Worm (Caenorhabditis elegans) whole organism, L2 larva: ENCODE results near the gene flp-21.

Experiments used
- C34F6.9 ChIP-seq: fragments of 150-350 bp; optimal IDR thresholded peaks from 2 replicates; lab custom pipeline; 2014; ENCODE audit warnings: missing biosample characterization, missing genetic modification characterization
- F13H6.1 ChIP-seq: sonication (generic microtip); optimal IDR thresholded peaks from 2 replicates; lab custom pipeline; 2016; ENCODE audit warnings: missing genetic modification characterization, missing compliant biosample characterization
- R02D3.7 ChIP-seq: fragments of 150-350 bp; optimal IDR thresholded peaks from 2 replicates; lab custom pipeline; 2014; ENCODE audit warnings: missing biosample characterization, missing genetic modification characterization
- Y55F3AM.14 ChIP-seq: fragments of 200-800 bp; sonication (Bioruptor generic); optimal IDR thresholded peaks from 2 replicates; lab custom pipeline; 2018; ENCODE audit warnings: mild to moderate bottlenecking, missing genetic modification characterization, missing compliant biosample characterization
- ZK546.5 ChIP-seq: sonication (generic microtip); optimal IDR thresholded peaks from 2 replicates; lab custom pipeline; 2017; ENCODE audit warnings: missing biosample characterization, missing genetic modification characterization
- alr-1 ChIP-seq: fragments of 150-350 bp; optimal IDR thresholded peaks from 2 replicates; lab custom pipeline; 2014; ENCODE audit warnings: missing biosample characterization, missing genetic modification characterization
- aly-2 ChIP-seq: fragments of 150-350 bp; optimal IDR thresholded peaks from 2 replicates; lab custom pipeline; 2014; ENCODE audit warnings: missing biosample characterization, missing genetic modification characterization
- ama-1 ChIP-seq: fragments of 150-350 bp; optimal IDR thresholded peaks from 2 replicates; lab custom pipeline; 2018; ENCODE audit warnings: inconsistent platforms
- blmp-1 ChIP-seq: sonication (generic microtip); optimal IDR thresholded peaks from 2 replicates; lab custom pipeline; 2017; ENCODE audit warnings: missing genetic modification characterization, mild to moderate bottlenecking, missing compliant biosample characterization, antibody characterized with exemption, moderate library complexity; ENCODE audit not compliant: insufficient read depth
- ceh-16 ChIP-seq: fragments of 150-350 bp; optimal IDR thresholded peaks from 2 replicates; lab custom pipeline; 2014; ENCODE audit warnings: missing biosample characterization, missing genetic modification characterization
- ceh-82 ChIP-seq: fragments of 150-350 bp; optimal IDR thresholded peaks from 2 replicates; lab custom pipeline; 2014; ENCODE audit warnings: missing biosample characterization, missing genetic modification characterization
- crh-2 ChIP-seq: sonication (generic microtip); optimal IDR thresholded peaks from 2 replicates; lab custom pipeline; 2017; ENCODE audit warnings: missing biosample characterization, missing genetic modification characterization
- dmd-4 ChIP-seq: sonication (generic microtip); optimal IDR thresholded peaks from 2 replicates; lab custom pipeline; 2017; ENCODE audit warnings: missing biosample characterization, missing genetic modification characterization
- egl-27 ChIP-seq: sonication (generic microtip); optimal IDR thresholded peaks from 3 replicates; lab custom pipeline; 2017; ENCODE audit warnings: missing biosample characterization, missing genetic modification reagents, missing genetic modification characterization
- elt-1 ChIP-seq: fragments of 150-350 bp; optimal IDR thresholded peaks from 2 replicates; lab custom pipeline; 2014; ENCODE audit warnings: missing biosample characterization, missing genetic modification characterization
- elt-3 ChIP-seq: sonication (generic microtip); optimal IDR thresholded peaks from 2 replicates; lab custom pipeline; 2017; ENCODE audit warnings: missing biosample characterization, missing genetic modification characterization
- fos-1 ChIP-seq: fragments of 150-350 bp; optimal IDR thresholded peaks from 2 replicates; lab custom pipeline; 2014; ENCODE audit warnings: missing biosample characterization, missing genetic modification characterization
- gmeb-1 ChIP-seq: fragments of 150-350 bp; optimal IDR thresholded peaks from 2 replicates; lab custom pipeline; 2014; ENCODE audit warnings: missing biosample characterization, missing genetic modification characterization
- lin-11 ChIP-seq: fragments of 150-350 bp; sonication (generic microtip); optimal IDR thresholded peaks from 2 replicates; lab custom pipeline; 2014; ENCODE audit warnings: missing biosample characterization, missing genetic modification characterization, inconsistent platforms, mixed read lengths
- lin-13 ChIP-seq: fragments of 150-350 bp; optimal IDR thresholded peaks from 2 replicates; lab custom pipeline; 2014; ENCODE audit warnings: missing biosample characterization, missing genetic modification reagents, missing genetic modification characterization
- lin-39 ChIP-seq: fragments of 150-350 bp; optimal IDR thresholded peaks from 2 replicates; lab custom pipeline; 2014; ENCODE audit warnings: missing biosample characterization, missing genetic modification reagents, missing genetic modification characterization
- lsy-2 ChIP-seq, 2 experiments: fragments of 150-350 bp in 1 of 2; sonication (generic microtip) in 1 of 2; optimal IDR thresholded peaks; 2 replicates each; lab custom pipeline; 2014 to 2017; ENCODE audit warnings: missing biosample characterization in 2 of 2, missing genetic modification characterization in 2 of 2
- mab-5 ChIP-seq: fragments of 150-350 bp; optimal IDR thresholded peaks from 2 replicates; lab custom pipeline; 2014; ENCODE audit warnings: missing biosample characterization, missing genetic modification characterization
- mbf-1 ChIP-seq: sonication (generic microtip); optimal IDR thresholded peaks from 2 replicates; lab custom pipeline; 2017; ENCODE audit warnings: missing biosample characterization, missing genetic modification characterization
- mdl-1 ChIP-seq, 2 experiments: fragments of 150-350 bp in 1 of 2; sonication (generic microtip) in 1 of 2; optimal IDR thresholded peaks; 2 replicates each; lab custom pipeline; 2017; ENCODE audit warnings: missing biosample characterization in 2 of 2, missing genetic modification characterization in 2 of 2
- nhr-10 ChIP-seq: sonication (generic microtip); optimal IDR thresholded peaks from 2 replicates; lab custom pipeline; 2017; ENCODE audit warnings: missing biosample characterization, missing genetic modification characterization
- nhr-11 ChIP-seq: fragments of 150-350 bp; optimal IDR thresholded peaks from 2 replicates; lab custom pipeline; 2014; ENCODE audit warnings: missing biosample characterization, missing genetic modification characterization
- nhr-12 ChIP-seq: fragments of 150-350 bp; optimal IDR thresholded peaks from 2 replicates; lab custom pipeline; 2014; ENCODE audit warnings: missing biosample characterization, missing genetic modification characterization
- nhr-129 ChIP-seq: fragments of 150-350 bp; optimal IDR thresholded peaks from 2 replicates; lab custom pipeline; 2014; ENCODE audit warnings: missing biosample characterization, missing genetic modification characterization
- nhr-21 ChIP-seq: fragments of 150-350 bp; optimal IDR thresholded peaks from 2 replicates; lab custom pipeline; 2014; ENCODE audit warnings: missing biosample characterization, missing genetic modification characterization
- nhr-23 ChIP-seq: fragments of 150-350 bp; optimal IDR thresholded peaks from 2 replicates; lab custom pipeline; 2014; ENCODE audit warnings: missing biosample characterization, missing genetic modification reagents, missing genetic modification characterization
- nhr-237 ChIP-seq: fragments of 150-350 bp; optimal IDR thresholded peaks from 2 replicates; lab custom pipeline; 2014; ENCODE audit warnings: missing biosample characterization, missing genetic modification characterization
- nhr-25 ChIP-seq: fragments of 150-350 bp; sonication (generic microtip); optimal IDR thresholded peaks from 3 replicates; lab custom pipeline; 2014; ENCODE audit warnings: missing biosample characterization, missing genetic modification characterization
- nhr-6 ChIP-seq: fragments of 150-350 bp; optimal IDR thresholded peaks from 2 replicates; lab custom pipeline; 2014; ENCODE audit warnings: missing biosample characterization, missing genetic modification characterization
- nhr-77 ChIP-seq: fragments of 150-350 bp; optimal IDR thresholded peaks from 2 replicates; lab custom pipeline; 2014; ENCODE audit warnings: missing biosample characterization, missing genetic modification characterization
- peb-1 ChIP-seq: fragments of 150-350 bp; optimal IDR thresholded peaks from 2 replicates; lab custom pipeline; 2014; ENCODE audit warnings: missing biosample characterization, missing genetic modification characterization
- sem-4 ChIP-seq: fragments of 150-350 bp; optimal IDR thresholded peaks from 2 replicates; lab custom pipeline; 2014; ENCODE audit warnings: missing biosample characterization, missing genetic modification reagents, missing genetic modification characterization
- skn-1 ChIP-seq: sonication (generic microtip); optimal IDR thresholded peaks from 2 replicates; lab custom pipeline; 2017; ENCODE audit warnings: missing biosample characterization, missing genetic modification characterization
- sma-3 ChIP-seq: sonication (generic microtip); optimal IDR thresholded peaks from 2 replicates; lab custom pipeline; 2016; ENCODE audit warnings: missing genetic modification reagents, missing genetic modification characterization, missing compliant biosample characterization
- sma-9 ChIP-seq, 2 experiments: fragments of 150-350 bp in 1 of 2; sonication (generic microtip) in 1 of 2; optimal IDR thresholded peaks; 2 replicates each; lab custom pipeline; 2014 to 2016; ENCODE audit warnings: missing genetic modification characterization in 2 of 2, mild to moderate bottlenecking in 1 of 2, missing biosample characterization in 1 of 2, missing compliant biosample characterization in 1 of 2, missing genetic modification reagents in 1 of 2, moderate library complexity in 1 of 2
- snpc-4 ChIP-seq: fragments of 150-350 bp; optimal IDR thresholded peaks from 2 replicates; lab custom pipeline; 2014; ENCODE audit warnings: missing biosample characterization, missing genetic modification characterization
- unc-39 ChIP-seq: fragments of 150-350 bp; optimal IDR thresholded peaks from 2 replicates; lab custom pipeline; 2014; ENCODE audit warnings: missing biosample characterization, missing genetic modification characterization
- unc-55 ChIP-seq: fragments of 150-350 bp; sonication (generic microtip); optimal IDR thresholded peaks from 3 replicates; lab custom pipeline; 2014; ENCODE audit warnings: missing biosample characterization, missing genetic modification reagents, missing genetic modification characterization
- unc-62 ChIP-seq: fragments of 150-350 bp; optimal IDR thresholded peaks from 2 replicates; lab custom pipeline; 2014; ENCODE audit warnings: missing biosample characterization, missing genetic modification reagents, missing genetic modification characterization
- zag-1 ChIP-seq: fragments of 150-350 bp; optimal IDR thresholded peaks from 2 replicates; lab custom pipeline; 2014; ENCODE audit warnings: missing biosample characterization, missing genetic modification characterization
- ztf-1 ChIP-seq: fragments of 200-800 bp; sonication (Bioruptor generic); conservative IDR thresholded peaks from 2 replicates; pipeline ENCODE4 v1.3.6; 2022; ENCODE audit warnings: missing genetic modification characterization, missing compliant biosample characterization
- ztf-11 ChIP-seq: sonication (generic microtip); optimal IDR thresholded peaks from 2 replicates; lab custom pipeline; 2017; ENCODE audit warnings: missing biosample characterization, missing genetic modification characterization
- ztf-4 ChIP-seq: fragments of 150-350 bp; optimal IDR thresholded peaks from 2 replicates; lab custom pipeline; 2014; ENCODE audit warnings: missing biosample characterization, missing genetic modification characterization

The flp-21 gene

DNA sequence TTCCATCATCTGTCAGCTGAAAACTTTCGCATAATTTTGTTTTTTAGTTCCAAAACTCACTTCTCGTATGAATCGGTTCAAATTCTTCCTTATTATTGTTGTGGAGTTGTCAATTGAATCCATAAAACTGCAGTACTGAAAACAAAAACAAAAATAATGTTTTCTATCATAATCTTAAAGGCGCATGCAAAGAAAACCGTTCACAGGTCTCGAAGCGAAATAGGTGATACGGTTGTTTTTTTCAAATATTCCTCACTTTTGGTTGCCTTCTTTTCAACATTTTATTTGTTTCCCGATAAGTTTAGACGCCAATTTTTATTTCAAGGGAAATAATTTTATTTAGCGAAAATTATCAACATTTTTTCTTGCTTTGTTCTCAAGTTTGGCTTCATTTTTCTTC, 10.4 kb downstream of the flp-21 start:
- TF ChIP-seq unc-39 (tag; lab: Kevin White, UChicago) (no peak), R02D3.7 (tag; lab: Kevin White, UChicago) (no peak), nhr-12 (no peak), crh-2 (tag; lab: Kevin White, UChicago) (no peak), nhr-10 (tag; lab: Kevin White, UChicago) (no peak), mdl-1 (tag; optimal IDR thresholded peaks at IDR 0.05; lab: Kevin White, UChicago) (no peak), ztf-11 (no peak)

DNA sequence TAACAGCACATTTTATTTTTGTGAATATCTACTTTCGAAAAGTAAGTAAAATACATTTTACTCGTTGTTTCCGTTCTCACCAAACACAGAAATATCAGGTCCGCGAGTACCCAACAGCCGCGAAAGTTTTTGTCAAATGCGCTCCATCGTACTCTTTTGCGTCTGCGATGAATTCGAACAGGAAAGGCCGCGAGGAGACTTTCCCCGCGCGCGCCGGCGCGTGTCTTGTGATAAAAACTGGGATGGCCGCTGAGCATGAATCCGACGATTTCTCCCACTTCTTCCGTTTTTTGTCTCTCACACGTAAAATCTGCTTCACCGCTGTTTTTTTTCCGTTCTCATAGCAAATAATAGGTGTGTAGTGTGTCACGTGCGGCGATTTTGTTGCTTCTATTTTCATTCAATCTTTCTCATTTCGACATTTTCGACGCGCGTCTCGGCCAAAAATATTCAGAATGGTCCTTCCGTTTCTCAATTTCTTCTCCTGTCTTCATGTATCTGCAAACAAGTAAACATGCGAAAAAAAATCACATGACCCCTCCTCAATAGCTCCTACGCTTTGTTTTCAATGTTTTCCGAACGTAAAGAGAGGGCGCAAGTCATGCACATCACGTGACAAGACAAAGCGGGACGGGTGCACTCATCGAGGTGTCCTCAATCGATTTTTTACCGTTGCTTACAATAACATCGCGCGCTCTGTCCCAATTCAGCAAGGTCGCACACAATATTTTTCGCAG, 11.1 kb downstream of the flp-21 start, which contains the start of gene uvs-1:
Gene uvs-1 (minus strand): TSS at position 145 of the 737 bp plus-strand sequence.
- TF ChIP-seq ztf-4 (tag; lab: Kevin White, UChicago), result no peak
- no peak for TF ChIP-seq nhr-77 (tag; lab: Kevin White, UChicago)
- no peak for TF ChIP-seq sem-4 (tag; lab: Kevin White, UChicago)
- no peak for TF ChIP-seq elt-1 (tag; lab: Kevin White, UChicago)
- TF ChIP-seq nhr-129 (tag; lab: Kevin White, UChicago), result peak; percentile 73
- no peak for TF ChIP-seq lin-13 (GFP tag; lab: Kevin White, UChicago)
- no peak for TF ChIP-seq R02D3.7 (tag; lab: Kevin White, UChicago)
- TF ChIP-seq nhr-237, result no peak
- no peak for TF ChIP-seq blmp-1
- no peak for TF ChIP-seq Y55F3AM.14 (GFP tag; lab: Kevin White, UChicago)
- peak; percentile 23 for TF ChIP-seq nhr-25 (tag; lab: Kevin White, UChicago)
- TF ChIP-seq nhr-10 (tag; lab: Kevin White, UChicago), result no peak
- TF ChIP-seq ama-1, result no peak
- TF ChIP-seq dmd-4, result no peak
- TF ChIP-seq gmeb-1 (tag; lab: Kevin White, UChicago), result peak; percentile 6
- TF ChIP-seq mbf-1 (tag; lab: Kevin White, UChicago), result no peak
- no peak for TF ChIP-seq ztf-11
- TF ChIP-seq nhr-6 (tag; lab: Kevin White, UChicago), result no peak
- TF ChIP-seq ceh-82 (tag; lab: Kevin White, UChicago), result no peak
- TF ChIP-seq unc-55 (GFP tag; lab: Kevin White, UChicago), result peak; percentile 69
- no peak for TF ChIP-seq lin-11 (tag; lab: Kevin White, UChicago)
- TF ChIP-seq C34F6.9 (tag; lab: Kevin White, UChicago), result peak; percentile 68
- peak; percentile 29 for TF ChIP-seq crh-2 (tag; lab: Kevin White, UChicago)
- no peak for TF ChIP-seq snpc-4 (tag; lab: Kevin White, UChicago)
- no peak for TF ChIP-seq mab-5 (tag; lab: Kevin White, UChicago)
- peak in 1 of 2 experiments; percentile 19 for TF ChIP-seq lsy-2 (tag; optimal IDR thresholded peaks at IDR 0.05; lab: Kevin White, UChicago)
- TF ChIP-seq elt-3 (tag; lab: Kevin White, UChicago), result no peak
- TF ChIP-seq F13H6.1 (tag; lab: Kevin White, UChicago), result no peak
- no peak for TF ChIP-seq unc-39 (tag; lab: Kevin White, UChicago)
- no peak for TF ChIP-seq alr-1
- no peak for TF ChIP-seq unc-62 (GFP tag; lab: Kevin White, UChicago)
- TF ChIP-seq sma-3 (GFP tag; lab: Kevin White, UChicago), result peak; percentile 37
- no peak for TF ChIP-seq ceh-16 (tag; lab: Kevin White, UChicago)
- TF ChIP-seq nhr-23 (tag; lab: Kevin White, UChicago), result no peak
- TF ChIP-seq zag-1, result no peak
- TF ChIP-seq peb-1 (tag; lab: Kevin White, UChicago), result no peak
- TF ChIP-seq mdl-1 (tag; optimal IDR thresholded peaks at IDR 0.05; lab: Kevin White, UChicago), result no peak
- no peak for TF ChIP-seq egl-27
- peak; percentile 45 for TF ChIP-seq fos-1 (tag; lab: Kevin White, UChicago)
- TF ChIP-seq skn-1 (tag; lab: Kevin White, UChicago), result no peak
- TF ChIP-seq nhr-21, result no peak
- TF ChIP-seq lin-39 (tag; lab: Kevin White, UChicago), result no peak
- no peak for TF ChIP-seq aly-2
- no peak for TF ChIP-seq ZK546.5 (tag; lab: Kevin White, UChicago)
- peak; percentile 18 for TF ChIP-seq sma-9 (GFP tag; optimal IDR thresholded peaks at IDR 0.05; lab: Kevin White, UChicago)
- TF ChIP-seq sma-9 (tag; optimal IDR thresholded peaks at IDR 0.05; lab: Kevin White, UChicago), result no peak
- no peak for TF ChIP-seq ztf-1 (GFP tag; lab: Robert Waterston, UW)
- no peak for TF ChIP-seq nhr-11 (tag; lab: Kevin White, UChicago)
- no peak for TF ChIP-seq nhr-12
